Worm (Caenorhabditis elegans) whole organism, L4 larva: ENCODE results near the gene scl-2.

Experiments
- F37D6.2 ChIP-seq: sonication (generic microtip); optimal IDR thresholded peaks from 2 replicates; lab custom pipeline; 2016; ENCODE audit warnings: mild to moderate bottlenecking, missing genetic modification characterization, missing compliant biosample characterization
- F44E2.7 ChIP-seq: fragments of 200-800 bp; sonication (Bioruptor generic); IDR thresholded peaks from 2 replicates; pipeline ENCODE4 v2.1.2; 2022; ENCODE audit warnings: missing genetic modification characterization, missing compliant biosample characterization
- Y48G9A.11 ChIP-seq: fragments of 200-800 bp; sonication (Bioruptor generic); IDR thresholded peaks from 2 replicates; pipeline ENCODE4 v1.3.6; 2022; ENCODE audit warnings: missing genetic modification reagents, missing genetic modification characterization, missing compliant biosample characterization
- aha-1 ChIP-seq: fragments of 150-350 bp; peaks from one replicate; lab custom pipeline; 2014; ENCODE audit warnings: missing biosample characterization, missing genetic modification characterization
- ama-1 ChIP-seq: fragments of 150-350 bp; optimal IDR thresholded peaks from 2 replicates; lab custom pipeline; 2014; ENCODE audit warnings: inconsistent platforms, mixed read lengths
- ceh-28 ChIP-seq: fragments of 150-350 bp; optimal IDR thresholded peaks from 2 replicates; lab custom pipeline; 2014; ENCODE audit warnings: missing biosample characterization, missing genetic modification reagents, missing genetic modification characterization
- ceh-62 ChIP-seq: sonication (generic microtip); optimal IDR thresholded peaks from 2 replicates; lab custom pipeline; 2017; ENCODE audit warnings: missing biosample characterization, missing genetic modification characterization
- ceh-82 ChIP-seq: sonication (generic microtip); optimal IDR thresholded peaks from 2 replicates; lab custom pipeline; 2017; ENCODE audit warnings: missing biosample characterization, missing genetic modification characterization
- daf-12 ChIP-seq: fragments of 150-350 bp; optimal IDR thresholded peaks from 2 replicates; lab custom pipeline; 2014; ENCODE audit warnings: missing biosample characterization, missing genetic modification reagents, missing genetic modification characterization
- daf-16 ChIP-seq, 3 experiments: sonication (generic microtip); optimal IDR thresholded peaks; 2 replicates each; lab custom pipeline; 2016 to 2017; ENCODE audit warnings: missing genetic modification characterization in 3 of 3, missing genetic modification reagents in 3 of 3, mild to moderate bottlenecking in 2 of 3, missing compliant biosample characterization in 2 of 3, missing biosample characterization in 1 of 3, moderate library complexity in 1 of 3
- daf-19 ChIP-seq: fragments of 200-800 bp; sonication (Bioruptor generic); conservative IDR thresholded peaks from 2 replicates; pipeline ENCODE4 v1.3.6; 2022; ENCODE audit warnings: missing genetic modification characterization, missing compliant biosample characterization
- daf-8 ChIP-seq: fragments of 200-800 bp; sonication (Bioruptor generic); IDR thresholded peaks from 2 replicates; pipeline ENCODE4 v1.3.6; 2022; ENCODE audit warnings: missing genetic modification characterization, missing compliant biosample characterization
- dve-1 ChIP-seq: sonication (generic microtip); optimal IDR thresholded peaks from 2 replicates; lab custom pipeline; 2017; ENCODE audit warnings: antibody characterized with exemption, mild to moderate bottlenecking, missing genetic modification characterization, missing compliant biosample characterization; ENCODE audit not compliant: insufficient read depth
- fkh-10 ChIP-seq: fragments of 150-350 bp; optimal IDR thresholded peaks from 2 replicates; lab custom pipeline; 2014; ENCODE audit warnings: missing biosample characterization, missing genetic modification reagents, missing genetic modification characterization
- gei-8 ChIP-seq: fragments of 200-800 bp; sonication (Bioruptor generic); optimal IDR thresholded peaks from 2 replicates; lab custom pipeline; 2018; ENCODE audit warnings: mild to moderate bottlenecking, missing genetic modification characterization, missing compliant biosample characterization
- hlh-11 ChIP-seq: fragments of 200-800 bp; sonication (Bioruptor generic); optimal IDR thresholded peaks from 2 replicates; lab custom pipeline; 2018; ENCODE audit warnings: mild to moderate bottlenecking, missing genetic modification characterization, missing compliant biosample characterization
- hmg-1.1 ChIP-seq: fragments of 200-800 bp; sonication (Bioruptor generic); IDR thresholded peaks from 2 replicates; pipeline ENCODE4 v1.3.6; 2022; ENCODE audit warnings: missing genetic modification reagents, missing genetic modification characterization, missing compliant biosample characterization
- lim-7 ChIP-seq: fragments of 200-800 bp; sonication (Bioruptor generic); IDR thresholded peaks from 2 replicates; pipeline ENCODE4 v1.3.6; 2022; ENCODE audit warnings: missing genetic modification characterization, missing compliant biosample characterization
- lin-38 ChIP-seq: fragments of 200-800 bp; sonication (Bioruptor generic); IDR thresholded peaks from 2 replicates; pipeline ENCODE4 v1.3.6; 2022; ENCODE audit warnings: missing genetic modification reagents, missing genetic modification characterization, missing compliant biosample characterization
- lin-39 ChIP-seq: fragments of 150-350 bp; optimal IDR thresholded peaks from 2 replicates; lab custom pipeline; 2014; ENCODE audit warnings: missing biosample characterization, missing genetic modification reagents, missing genetic modification characterization
- lsy-2 ChIP-seq, 2 experiments: fragments of 150-350 bp in 1 of 2; sonication (generic microtip) in 1 of 2; optimal IDR thresholded peaks; 2 replicates each; lab custom pipeline; 2014 to 2017; ENCODE audit warnings: missing biosample characterization in 2 of 2, missing genetic modification characterization in 2 of 2
- mdl-1 ChIP-seq, 2 experiments: fragments of 150-350 bp in 1 of 2; sonication (generic microtip) in 1 of 2; optimal IDR thresholded peaks; 2 replicates each; lab custom pipeline; 2014 to 2017; ENCODE audit warnings: missing biosample characterization in 2 of 2, missing genetic modification characterization in 2 of 2
- mdt-29 ChIP-seq: fragments of 200-800 bp; sonication (Bioruptor generic); IDR thresholded peaks from 2 replicates; pipeline ENCODE4 v1.3.6; 2022; ENCODE audit warnings: missing genetic modification reagents, missing genetic modification characterization, missing compliant biosample characterization
- mep-1 ChIP-seq: fragments of 150-350 bp; sonication (generic microtip); optimal IDR thresholded peaks from 3 replicates; lab custom pipeline; 2014; ENCODE audit warnings: missing biosample characterization, missing genetic modification characterization
- mes-2 ChIP-seq: sonication (generic microtip); optimal IDR thresholded peaks from 2 replicates; lab custom pipeline; 2016; ENCODE audit warnings: missing genotype, mild to moderate bottlenecking, missing genetic modification characterization, missing compliant biosample characterization; ENCODE audit not compliant: poor library complexity, severe bottlenecking
- mxl-3 ChIP-seq: fragments of 200-800 bp; sonication (Bioruptor generic); optimal IDR thresholded peaks from 2 replicates; lab custom pipeline; 2018; ENCODE audit warnings: mild to moderate bottlenecking, missing genetic modification characterization, missing compliant biosample characterization
- nhr-25 ChIP-seq: sonication (generic microtip); optimal IDR thresholded peaks from 2 replicates; lab custom pipeline; 2017; ENCODE audit warnings: missing genetic modification characterization, mild to moderate bottlenecking, missing compliant biosample characterization, antibody characterized with exemption, moderate library complexity, borderline replicate concordance; ENCODE audit not compliant: insufficient read depth
- nhr-28 ChIP-seq: fragments of 150-350 bp; optimal IDR thresholded peaks from 2 replicates; lab custom pipeline; 2014; ENCODE audit warnings: missing biosample characterization, missing genetic modification characterization
- nhr-42 ChIP-seq: fragments of 200-800 bp; sonication (Bioruptor generic); IDR thresholded peaks from 2 replicates; pipeline ENCODE4 v1.3.6; 2022; ENCODE audit warnings: missing genetic modification characterization, missing compliant biosample characterization
- php-3 ChIP-seq: fragments of 200-800 bp; sonication (Bioruptor generic); IDR thresholded peaks from 2 replicates; pipeline ENCODE4 v1.3.6; 2022; ENCODE audit warnings: missing genetic modification reagents, missing genetic modification characterization, missing compliant biosample characterization
- pqm-1 ChIP-seq: sonication (generic microtip); optimal IDR thresholded peaks from 2 replicates; lab custom pipeline; 2017; ENCODE audit warnings: missing biosample characterization, missing genetic modification characterization
- saeg-2 ChIP-seq: fragments of 200-800 bp; sonication (Bioruptor generic); IDR thresholded peaks from 2 replicates; pipeline ENCODE4 v1.3.6; 2022; ENCODE audit warnings: missing genetic modification reagents, missing genetic modification characterization, missing compliant biosample characterization
- snpc-1.2 ChIP-seq: fragments of 200-800 bp; sonication (Bioruptor generic); IDR thresholded peaks from 2 replicates; pipeline ENCODE4 v1.3.6; 2022; ENCODE audit warnings: missing genetic modification reagents, missing genetic modification characterization, missing compliant biosample characterization
- spr-1 ChIP-seq: sonication (generic microtip); optimal IDR thresholded peaks from 2 replicates; lab custom pipeline; 2016; ENCODE audit warnings: mild to moderate bottlenecking, missing genetic modification characterization, missing compliant biosample characterization
- unc-39 ChIP-seq: sonication (generic microtip); optimal IDR thresholded peaks from 2 replicates; lab custom pipeline; 2017; ENCODE audit warnings: missing biosample characterization, missing genetic modification characterization
- unc-62 ChIP-seq, 3 experiments: fragments of 150-350 bp in 1 of 3; sonication (generic microtip); optimal IDR thresholded peaks in 2 of 3; peaks in 1 of 3; 1 replicate in 1 of 3; 2 replicates in 2 of 3; lab custom pipeline; 2014 to 2017; ENCODE audit warnings: missing biosample characterization in 3 of 3, missing genetic modification characterization in 3 of 3, missing genetic modification reagents in 3 of 3, missing genotype in 1 of 3
- zip-2 ChIP-seq: fragments of 150-350 bp; optimal IDR thresholded peaks from 2 replicates; lab custom pipeline; 2014; ENCODE audit warnings: missing biosample characterization, missing genetic modification characterization

scl-2 gene

ce11 chrIV:13028746-13029673 is 28.5 kb upstream of the scl-2 start:
- TF ChIP-seq dve-1 (tag; lab: Kevin White, UChicago) (peak; percentile 7), lim-7 (GFP tag; lab: Robert Waterston, UW) (no peak), pqm-1 (tag; lab: Kevin White, UChicago) (peak; percentile 56), mes-2 (tag; lab: Kevin White, UChicago) (peak; percentile 16), ceh-82 (no peak), daf-16 (GFP tag; optimal IDR thresholded peaks at IDR 0.05; lab: Kevin White, UChicago) (no peak), daf-16 (tag; optimal IDR thresholded peaks at IDR 0.05; lab: Kevin White, UChicago) (peak; percentile 6), ceh-62 (tag; lab: Kevin White, UChicago) (no peak), nhr-28 (tag; lab: Kevin White, UChicago) (peak; percentile 8), aha-1 (tag; lab: Kevin White, UChicago) (peak; percentile 32), Y48G9A.11 (GFP tag; lab: Robert Waterston, UW) (no peak), snpc-1.2 (peak; percentile 38; the same call in 1 of the 2 replicates)

- TF ChIP-seq ama-1 (lab: Kevin White, UChicago), result no peak
- TF ChIP-seq daf-8 (GFP tag; lab: Robert Waterston, UW), result no peak
- TF ChIP-seq gei-8 (GFP tag; lab: Kevin White, UChicago), result peak; percentile 14
- peak in 1 of 2 experiments; percentile 79 for TF ChIP-seq unc-62 (GFP tag; optimal IDR thresholded peaks at IDR 0.05 in 1 of 2; lab: Kevin White, UChicago)
- TF ChIP-seq unc-62 (tag; optimal IDR thresholded peaks at IDR 0.05; lab: Kevin White, UChicago), result no peak
- peak; percentile 51 for TF ChIP-seq hlh-11
- peak; percentile 44; the same call in 1 of the 2 replicates for TF ChIP-seq hmg-1.1 (GFP tag; lab: Robert Waterston, UW)
- TF ChIP-seq mdl-1 (tag; optimal IDR thresholded peaks at IDR 0.05; lab: Kevin White, UChicago), result peak in 1 of 2 experiments; percentile 30
- peak; percentile 22 for TF ChIP-seq nhr-28 (tag; lab: Kevin White, UChicago)
- no peak for TF ChIP-seq daf-16 (GFP tag; optimal IDR thresholded peaks at IDR 0.05; lab: Kevin White, UChicago)
- no peak for TF ChIP-seq daf-16 (tag; optimal IDR thresholded peaks at IDR 0.05; lab: Kevin White, UChicago)
- peak; percentile 32 for TF ChIP-seq mxl-3 (GFP tag; lab: Kevin White, UChicago)
- TF ChIP-seq fkh-10 (GFP tag; lab: Kevin White, UChicago), result peak; percentile 3
- TF ChIP-seq nhr-42, result 0 out of 2 replicates have a peak, but pooled peaks have one; percentile 25
- peak; percentile 27 for TF ChIP-seq mes-2 (tag; lab: Kevin White, UChicago)
- peak; percentile 32 for TF ChIP-seq aha-1 (tag; lab: Kevin White, UChicago)
- TF ChIP-seq daf-12, result no peak
- peak; percentile 43 for TF ChIP-seq mep-1 (tag; lab: Kevin White, UChicago)
- TF ChIP-seq spr-1 (tag; lab: Kevin White, UChicago), result peak; percentile 6
- TF ChIP-seq, all 104 proteins: peak for 13
Measured at ce11 chrIV:13029674-13030466, 27.6 kb upstream of the scl-2 start.

ce11 chrIV:13030467-13031299 is 26.8 kb upstream of the scl-2 start:
- TF ChIP-seq F37D6.2 (tag; lab: Kevin White, UChicago), result no peak
- no peak for TF ChIP-seq mes-2 (tag; lab: Kevin White, UChicago)
- no peak for TF ChIP-seq F44E2.7 (GFP tag; lab: Robert Waterston, UW)
- TF ChIP-seq nhr-28 (tag; lab: Kevin White, UChicago), result peak; percentile 6
- no peak for TF ChIP-seq mdt-29
- TF ChIP-seq nhr-25 (tag; lab: Kevin White, UChicago), result peak; percentile 52
- no peak for TF ChIP-seq gei-8 (GFP tag; lab: Kevin White, UChicago)
- peak in 1 of 2 experiments; percentile 85 for TF ChIP-seq unc-62 (GFP tag; optimal IDR thresholded peaks at IDR 0.05 in 1 of 2; lab: Kevin White, UChicago)
- TF ChIP-seq unc-62 (tag; optimal IDR thresholded peaks at IDR 0.05; lab: Kevin White, UChicago), result no peak
- TF ChIP-seq zip-2, result no peak
- no peak for TF ChIP-seq lin-39
- no peak for TF ChIP-seq php-3 (GFP tag; lab: Robert Waterston, UW)
- TF ChIP-seq ceh-62 (tag; lab: Kevin White, UChicago), result no peak
- no peak for TF ChIP-seq lsy-2 (tag; optimal IDR thresholded peaks at IDR 0.05; lab: Kevin White, UChicago)
- TF ChIP-seq daf-19 (GFP tag; lab: Robert Waterston, UW), result 0 out of 2 replicates have a peak, but pooled peaks have one; percentile 50
- peak; percentile 29 for TF ChIP-seq hlh-11
- no peak for TF ChIP-seq daf-16 (GFP tag; optimal IDR thresholded peaks at IDR 0.05; lab: Kevin White, UChicago)
- TF ChIP-seq daf-16 (tag; optimal IDR thresholded peaks at IDR 0.05; lab: Kevin White, UChicago), result no peak
- peak; percentile 52 for TF ChIP-seq aha-1 (tag; lab: Kevin White, UChicago)
- TF ChIP-seq lin-38, result no peak
- TF ChIP-seq unc-39, result no peak
- TF ChIP-seq ceh-28 (tag; lab: Kevin White, UChicago), result no peak
- no peak for TF ChIP-seq saeg-2 (GFP tag; lab: Robert Waterston, UW)
- no peak for TF ChIP-seq mep-1 (tag; lab: Kevin White, UChicago)
